Fruit fly (Drosophila melanogaster) whole organism, embryonic: ENCODE results near the gene CG7766.

Experiments
- Atf3 ChIP-seq: fragments of 200-800 bp; sonication (Bioruptor generic); optimal IDR thresholded peaks from 3 replicates; lab custom pipeline; 2016; ENCODE audit warnings: missing biosample characterization, missing genetic modification characterization
- Awh ChIP-seq: fragments of 200-800 bp; sonication (Bioruptor generic); IDR thresholded peaks from 2 replicates; pipeline ENCODE4, ENCODE4 v1.3.6; 2022; ENCODE audit warnings: missing biosample characterization, missing genetic modification characterization
- C15 ChIP-seq: fragments of 200-800 bp; sonication (Bioruptor generic); IDR thresholded peaks from 3 replicates; pipeline ENCODE4 v1.3.6; 2022; ENCODE audit warnings: missing biosample characterization, missing genetic modification characterization
- CG10543 ChIP-seq: fragments of 200-800 bp; sonication (Bioruptor generic); optimal IDR thresholded peaks from 3 replicates; lab custom pipeline; 2017; ENCODE audit warnings: missing biosample characterization, mild to moderate bottlenecking, missing genetic modification characterization, moderate library complexity
- CG12391 ChIP-seq: fragments of 200-800 bp; sonication (Bioruptor generic); optimal IDR thresholded peaks from 3 replicates; lab custom pipeline; 2018; ENCODE audit warnings: missing biosample characterization, mild to moderate bottlenecking, missing genetic modification characterization, moderate library complexity
- CG12659 ChIP-seq: fragments of 200-800 bp; sonication (Bioruptor generic); optimal IDR thresholded peaks from 3 replicates; lab custom pipeline; 2017; ENCODE audit warnings: mild to moderate bottlenecking, missing biosample characterization, missing genetic modification reagents, missing genetic modification characterization
- CG13287 ChIP-seq: fragments of 200-800 bp; sonication (Bioruptor generic); IDR thresholded peaks from 2 replicates; pipeline ENCODE4 v1.3.6; 2022; ENCODE audit warnings: missing biosample characterization, missing genetic modification characterization; ENCODE audit not compliant: partially characterized antibody
- CG14050 ChIP-seq: fragments of 200-800 bp; sonication (Bioruptor generic); IDR thresholded peaks from 3 replicates; pipeline ENCODE4 v1.3.6; 2022; ENCODE audit warnings: missing biosample characterization, missing genetic modification characterization
- CG2116 ChIP-seq: fragments of 200-800 bp; sonication (Bioruptor generic); optimal IDR thresholded peaks from 3 replicates; lab custom pipeline; 2018; ENCODE audit warnings: missing biosample characterization, mild to moderate bottlenecking, missing genetic modification characterization
- CG31224 ChIP-seq: fragments of 200-800 bp; sonication (Bioruptor generic); IDR thresholded peaks from 2 replicates; pipeline ENCODE4 v1.3.6; 2022; ENCODE audit warnings: missing biosample characterization, missing genetic modification characterization
- CG4360 ChIP-seq: fragments of 200-800 bp; sonication (Bioruptor generic); IDR thresholded peaks from 2 replicates; pipeline ENCODE4 v1.3.6; 2022; ENCODE audit warnings: missing biosample characterization, missing genetic modification characterization
- CG4707 ChIP-seq: fragments of 200-800 bp; sonication (Bioruptor generic); optimal IDR thresholded peaks from 2 replicates; lab custom pipeline; 2018; ENCODE audit warnings: missing biosample characterization, mild to moderate bottlenecking, missing genetic modification characterization, moderate library complexity
- CG4854 ChIP-seq: fragments of 200-800 bp; sonication (Bioruptor generic); optimal IDR thresholded peaks from 2 replicates; lab custom pipeline; 2016; ENCODE audit warnings: missing biosample characterization, missing genetic modification characterization, inconsistent platforms
- CG6683 ChIP-seq: fragments of 200-800 bp; sonication (Bioruptor generic); optimal IDR thresholded peaks from 2 replicates; lab custom pipeline; 2017; ENCODE audit warnings: missing biosample characterization, mild to moderate bottlenecking, missing genetic modification characterization, missing genetic modification reagents
- CG7786 ChIP-seq: fragments of 200-800 bp; sonication (Bioruptor generic); optimal IDR thresholded peaks from 2 replicates; lab custom pipeline; 2016; ENCODE audit warnings: missing biosample characterization, missing genetic modification characterization
- CHES-1-like ChIP-seq: fragments of 200-800 bp; sonication (Bioruptor generic); optimal IDR thresholded peaks from 2 replicates; lab custom pipeline; 2016; ENCODE audit warnings: missing biosample characterization, missing genetic modification characterization
- Deaf1 ChIP-seq: fragments of 200-800 bp; optimal IDR thresholded peaks from 3 replicates; lab custom pipeline; 2019; ENCODE audit warnings: missing biosample characterization, mild to moderate bottlenecking, missing genetic modification characterization, moderate library complexity
- Fer3 ChIP-seq: fragments of 200-800 bp; sonication (Bioruptor generic); optimal IDR thresholded peaks from 2 replicates; lab custom pipeline; 2018; ENCODE audit warnings: missing biosample characterization, mild to moderate bottlenecking, missing genetic modification characterization, moderate library complexity
- Hr39 ChIP-seq: fragments of >200 bp; optimal IDR thresholded peaks from 2 replicates; lab custom pipeline; 2017
- Med ChIP-seq: fragments of 200-800 bp; sonication (Bioruptor generic); peaks from one replicate; lab custom pipeline; 2016; ENCODE audit warnings: missing biosample characterization, missing genetic modification characterization, mild to moderate bottlenecking, inconsistent platforms, moderate library complexity
- Neu2 ChIP-seq: fragments of 200-800 bp; sonication (Bioruptor generic); optimal IDR thresholded peaks from 3 replicates; lab custom pipeline; 2016; ENCODE audit warnings: missing biosample characterization, missing genetic modification characterization, borderline replicate concordance
- Opbp ChIP-seq: fragments of 200-800 bp; sonication (Bioruptor generic); IDR thresholded peaks from 3 replicates; pipeline ENCODE4 v1.3.6; 2022; ENCODE audit warnings: missing biosample characterization, missing genetic modification characterization; ENCODE audit not compliant: partially characterized antibody
- Sin3A ChIP-seq: fragments of >200 bp; optimal IDR thresholded peaks from 2 replicates; lab custom pipeline; 2018
- Sry-β ChIP-seq: fragments of 200-800 bp; sonication (Bioruptor generic); optimal IDR thresholded peaks from 2 replicates; lab custom pipeline; 2018; ENCODE audit warnings: missing biosample characterization, mild to moderate bottlenecking, missing genetic modification characterization, moderate library complexity
- TFAM ChIP-seq: fragments of 200-800 bp; sonication (Bioruptor generic); optimal IDR thresholded peaks from 2 replicates; lab custom pipeline; 2017; ENCODE audit warnings: missing biosample characterization, missing genetic modification characterization, inconsistent platforms
- Trl ChIP-seq, 3 experiments: fragments of >200 bp in 2 of 3; fragments of 200-800 bp in 1 of 3; sonication (Bioruptor generic) in 1 of 3; optimal IDR thresholded peaks; 2 replicates in 1 of 3; 3 replicates in 2 of 3; lab custom pipeline; 2016 to 2017; ENCODE audit warnings: missing biosample characterization in 1 of 3, missing genetic modification characterization in 1 of 3
- ato ChIP-seq: fragments of 200-800 bp; sonication (Bioruptor generic); IDR thresholded peaks from 2 replicates; pipeline ENCODE4 v1.3.6; 2022; ENCODE audit warnings: missing biosample characterization, missing genetic modification characterization; ENCODE audit not compliant: partially characterized antibody
- chinmo ChIP-seq: fragments of 200-800 bp; sonication (Bioruptor generic); IDR thresholded peaks from 4 replicates; pipeline ENCODE4 v1.3.6; 2022; ENCODE audit warnings: missing biosample characterization, missing genetic modification characterization; ENCODE audit not compliant: partially characterized antibody
- dan ChIP-seq: fragments of 200-800 bp; sonication (Bioruptor generic); IDR thresholded peaks from 2 replicates; pipeline ENCODE4 v1.3.6; 2022; ENCODE audit warnings: missing biosample characterization, missing genetic modification characterization
- dati ChIP-seq: fragments of 200-800 bp; sonication (Bioruptor generic); IDR thresholded peaks from 2 replicates; pipeline ENCODE4 v1.3.6; 2022; ENCODE audit warnings: missing biosample characterization, missing genetic modification characterization
- dm ChIP-seq: fragments of 200-800 bp; sonication (Bioruptor generic); optimal IDR thresholded peaks from 3 replicates; lab custom pipeline; 2016; ENCODE audit warnings: missing biosample characterization, missing genetic modification characterization
- dysf ChIP-seq: fragments of 200-800 bp; sonication (Bioruptor generic); IDR thresholded peaks from 3 replicates; pipeline ENCODE4 v1.3.6; 2022; ENCODE audit warnings: missing biosample characterization, missing genetic modification characterization
- gcm ChIP-seq: fragments of 200-800 bp; sonication (Bioruptor generic); optimal IDR thresholded peaks from 2 replicates; lab custom pipeline; 2019; ENCODE audit warnings: missing biosample characterization, mild to moderate bottlenecking, missing genetic modification characterization, moderate library complexity
- gcm2 ChIP-seq: fragments of 200-800 bp; sonication (Bioruptor generic); optimal IDR thresholded peaks from 2 replicates; lab custom pipeline; 2016; ENCODE audit warnings: missing biosample characterization, missing genetic modification characterization
- gsb-n ChIP-seq: fragments of 200-800 bp; sonication (Bioruptor generic); optimal IDR thresholded peaks from 3 replicates; lab custom pipeline; 2018; ENCODE audit warnings: missing biosample characterization, mild to moderate bottlenecking, missing genetic modification characterization
- kah ChIP-seq: fragments of 200-800 bp; sonication (Bioruptor generic); optimal IDR thresholded peaks from 2 replicates; lab custom pipeline; 2018; ENCODE audit warnings: missing biosample characterization, mild to moderate bottlenecking, missing genetic modification characterization
- lola ChIP-seq, 3 experiments: fragments of >200 bp in 2 of 3; fragments of 200-800 bp in 1 of 3; sonication (Bioruptor generic) in 1 of 3; optimal IDR thresholded peaks; 2 replicates each; lab custom pipeline; 2017 to 2019; ENCODE audit warnings: missing biosample characterization in 3 of 3, missing genetic modification characterization in 3 of 3, mild to moderate bottlenecking in 1 of 3, moderate library complexity in 1 of 3
- lov ChIP-seq, 2 experiments: fragments of 200-800 bp in 1 of 2; fragments of >200 bp in 1 of 2; sonication (Bioruptor generic) in 1 of 2; IDR thresholded peaks in 1 of 2; optimal IDR thresholded peaks in 1 of 2; 2 replicates in 1 of 2; 3 replicates in 1 of 2; pipeline versions ENCODE4 v1.3.6 to Lab custom; 2017 to 2022; ENCODE audit warnings: missing biosample characterization in 1 of 2, missing genetic modification characterization in 1 of 2
- pfk ChIP-seq: fragments of 200-800 bp; sonication (Bioruptor generic); optimal IDR thresholded peaks from 2 replicates; lab custom pipeline; 2018; ENCODE audit warnings: missing biosample characterization, mild to moderate bottlenecking, missing genetic modification characterization, moderate library complexity
- pzg ChIP-seq: fragments of 200-800 bp; sonication (Bioruptor generic); optimal IDR thresholded peaks from 3 replicates; lab custom pipeline; 2018; ENCODE audit warnings: missing biosample characterization, mild to moderate bottlenecking, missing genetic modification characterization, moderate library complexity
- rib ChIP-seq: fragments of 200-800 bp; sonication (Bioruptor generic); IDR thresholded peaks from 2 replicates; pipeline ENCODE4 v1.3.6; 2022; ENCODE audit warnings: missing biosample characterization, missing genetic modification characterization
- row ChIP-seq: fragments of 200-800 bp; sonication (Bioruptor generic); IDR thresholded peaks from 3 replicates; pipeline ENCODE4 v1.3.6; 2022; ENCODE audit warnings: missing biosample characterization, missing genetic modification characterization
- schlank ChIP-seq: fragments of 200-800 bp; sonication (Bioruptor generic); optimal IDR thresholded peaks from 2 replicates; lab custom pipeline; 2018; ENCODE audit warnings: missing biosample characterization, mild to moderate bottlenecking, missing genetic modification characterization
- sr ChIP-seq: fragments of 200-800 bp; sonication (Bioruptor generic); IDR thresholded peaks from 3 replicates; pipeline ENCODE4 v1.3.6; 2022; ENCODE audit warnings: missing biosample characterization, missing genetic modification characterization
- stc ChIP-seq: fragments of 200-800 bp; sonication (Bioruptor generic); IDR thresholded peaks from 2 replicates; pipeline ENCODE4 v1.3.6; 2022; ENCODE audit warnings: missing biosample characterization, missing genetic modification characterization
- sug ChIP-seq: fragments of 200-800 bp; optimal IDR thresholded peaks from 2 replicates; lab custom pipeline; 2019; ENCODE audit warnings: missing biosample characterization, mild to moderate bottlenecking, missing genetic modification characterization, moderate library complexity
- tin ChIP-seq: fragments of 200-800 bp; sonication (Bioruptor generic); optimal IDR thresholded peaks from 3 replicates; lab custom pipeline; 2016; ENCODE audit warnings: missing biosample characterization, missing genetic modification characterization
- tx ChIP-seq: fragments of 200-800 bp; sonication (Bioruptor generic); optimal IDR thresholded peaks from 2 replicates; lab custom pipeline; 2016; ENCODE audit warnings: missing biosample characterization, missing genetic modification characterization
- usp ChIP-seq: fragments of >200 bp; optimal IDR thresholded peaks from 2 replicates; lab custom pipeline; 2017; ENCODE audit warnings: missing biosample characterization, missing genetic modification characterization
- wdn ChIP-seq: fragments of 200-800 bp; sonication (Bioruptor generic); IDR thresholded peaks from 2 replicates; pipeline ENCODE4 v1.3.6; 2022; ENCODE audit warnings: missing biosample characterization, missing genetic modification characterization
- zen2 ChIP-seq: fragments of 200-800 bp; sonication (Bioruptor generic); IDR thresholded peaks from 3 replicates; pipeline ENCODE4 v1.3.6; 2022; ENCODE audit warnings: missing biosample characterization, missing genetic modification characterization; ENCODE audit not compliant: partially characterized antibody

The CG7766 gene

DNA sequence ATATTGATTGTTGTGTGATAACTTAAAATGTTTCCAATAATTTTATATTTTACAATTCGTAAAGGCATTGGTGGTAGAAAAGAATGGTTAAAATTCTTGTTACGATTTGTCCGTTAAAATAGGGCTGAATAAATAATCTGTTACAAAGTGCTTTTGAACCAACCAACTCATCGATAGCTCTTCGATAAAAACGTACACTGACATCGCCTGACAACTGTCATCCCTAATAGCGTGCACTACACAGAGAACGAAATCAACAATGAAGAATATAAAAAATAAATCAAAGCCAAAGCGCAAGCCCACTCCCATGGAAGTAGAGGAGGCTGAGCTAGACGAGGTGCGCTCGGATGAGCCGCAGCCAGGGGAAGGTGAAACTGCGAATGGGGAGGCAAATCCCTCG is 17.8 kb downstream of the CG7766 start, which contains the start of gene CG32708 (continued):
- TF ChIP-seq gsb-n (tag; lab: Kevin White, UChicago) (no peak), CG31224 (GFP tag; lab: Robert Waterston, UW) (no peak), Neu2 (no peak), ato (GFP tag; lab: Robert Waterston, UW) (peak; percentile 48), pfk (GFP tag; lab: Kevin White, UChicago) (no peak), gcm2 (GFP tag; lab: Kevin White, UChicago) (no peak), Opbp (GFP tag; lab: Robert Waterston, UW) (peak; percentile 67; the same call in 2 of the 3 replicates), Sin3A (lab: Kevin White, UChicago) (no peak), CG12391 (no peak), schlank (tag; lab: Kevin White, UChicago) (no peak), pzg (GFP tag; lab: Kevin White, UChicago) (peak; percentile 59), Trl (optimal IDR thresholded peaks at IDR 0.05; lab: Kevin White, UChicago) (no peak), Trl (GFP tag; optimal IDR thresholded peaks at IDR 0.05; lab: Kevin White, UChicago) (no peak), Awh (GFP tag; lab: Robert Waterston, UW) (no peak), zen2 (GFP tag; lab: Robert Waterston, UW) (peak; percentile 66; the same call in 2 of the 3 replicates), gcm (no peak), CG7786 (GFP tag; lab: Kevin White, UChicago) (no peak), C15 (GFP tag; lab: Robert Waterston, UW) (no peak), Med (peak; percentile 70), CG6683 (GFP tag; lab: Kevin White, UChicago) (no peak), Fer3 (tag; lab: Kevin White, UChicago) (no peak), dati (GFP tag; lab: Robert Waterston, UW) (no peak), kah (GFP tag; lab: Kevin White, UChicago) (no peak), Atf3 (GFP tag; lab: Kevin White, UChicago) (no peak), sug (tag; lab: Kevin White, UChicago) (peak; percentile 2), tx (GFP tag; lab: Kevin White, UChicago) (no peak), CG12659 (GFP tag; lab: Kevin White, UChicago) (no peak), dan (GFP tag; lab: Robert Waterston, UW) (no peak), row (peak; percentile 47; the same call in 2 of the 3 replicates), sr (no peak), CG13287 (GFP tag; lab: Robert Waterston, UW) (peak; percentile 83), lov (optimal IDR thresholded peaks at IDR 0.05; lab: Kevin White, UChicago) (no peak), lov (GFP tag; IDR thresholded peaks at IDR 0.05; lab: Robert Waterston, UW) (no peak), wdn (GFP tag; lab: Robert Waterston, UW) (no peak), stc (GFP tag; lab: Robert Waterston, UW) (no peak), dysf (GFP tag; lab: Robert Waterston, UW) (no peak), CG10543 (GFP tag; lab: Kevin White, UChicago) (no peak), Sry-β (GFP tag; lab: Kevin White, UChicago) (no peak), Deaf1 (no peak), tin (GFP tag; lab: Kevin White, UChicago) (no peak), dm (GFP tag; lab: Kevin White, UChicago) (no peak), usp (no peak), CG4360 (GFP tag; lab: Robert Waterston, UW) (no peak), lola (GFP tag; optimal IDR thresholded peaks at IDR 0.05; lab: Kevin White, UChicago) (no peak), rib (GFP tag; lab: Robert Waterston, UW) (no peak), CHES-1-like (GFP tag; lab: Kevin White, UChicago) (no peak), CG14050 (GFP tag; lab: Robert Waterston, UW) (no peak), Hr39 (lab: Kevin White, UChicago) (no peak), TFAM (GFP tag; lab: Kevin White, UChicago) (no peak), CG4707 (GFP tag; lab: Kevin White, UChicago) (no peak), chinmo (GFP tag; lab: Robert Waterston, UW) (0 out of 4 replicates have a peak, but pooled peaks have one; percentile 77), CG2116 (GFP tag; lab: Kevin White, UChicago) (peak; percentile 56), CG4854 (GFP tag; lab: Kevin White, UChicago) (no peak)
